Fruit fly (Drosophila melanogaster): Measurements from ENCODE around the gene nub.

Gene nub

DNA sequence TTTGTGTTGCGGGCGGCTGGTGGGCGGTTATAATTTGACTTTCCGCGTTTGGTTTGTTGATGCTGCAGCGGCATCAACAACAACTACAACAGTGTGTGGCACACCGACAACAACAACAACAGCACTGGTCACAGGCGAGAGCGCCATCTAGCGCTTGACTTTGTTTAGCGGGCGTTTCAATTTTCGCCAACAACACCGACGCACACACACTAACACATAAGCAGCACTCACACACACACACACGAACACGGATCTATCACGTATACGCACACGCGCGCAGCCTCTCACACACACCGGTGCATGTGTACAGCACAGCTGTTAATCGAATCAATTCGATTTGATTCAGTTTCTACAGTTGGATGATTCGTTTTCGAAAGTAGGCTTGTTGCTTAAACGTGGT is 47.2 kb upstream of the nub start (continued):
- TF ChIP-seq CG34224 (GFP tag; IDR thresholded peaks at IDR 0.05; ENCODE audit: partially characterized antibody) (peak; percentile 10; the same call in 1 of the 3 replicates), Med (GFP tag) (peak; percentile 69), cg (GFP tag; optimal IDR thresholded peaks at IDR 0.05) (peak; percentile 87), sqz (GFP tag; optimal IDR thresholded peaks at IDR 0.05) (no peak)

DNA sequence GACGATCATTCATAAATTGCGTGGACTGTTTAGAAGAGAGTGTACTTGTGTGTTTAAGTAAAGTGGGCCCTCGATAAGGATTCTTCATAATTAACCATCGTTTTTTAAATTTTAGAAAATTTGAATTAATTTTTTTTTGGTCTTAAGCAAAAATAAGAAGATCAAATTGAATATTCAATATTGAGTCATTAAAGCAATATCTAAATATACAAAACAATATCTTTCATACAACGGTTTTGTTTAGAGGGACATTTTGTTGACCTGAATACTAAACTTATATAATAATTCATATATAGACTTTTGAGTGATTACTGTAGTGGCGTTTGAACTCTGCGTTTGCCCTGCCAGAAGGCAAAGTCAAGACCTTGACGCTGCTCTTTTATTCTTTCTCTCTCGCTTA is 45.4 kb upstream of the nub start:
- no peak for TF ChIP-seq CG4424 (GFP tag; optimal IDR thresholded peaks at IDR 0.05)
- TF ChIP-seq CG30403 (GFP tag; optimal IDR thresholded peaks at IDR 0.05): peak; percentile 55
- no peak for TF ChIP-seq Dref (GFP tag; IDR thresholded peaks at IDR 0.05)
- no peak for TF ChIP-seq CG8290 (GFP tag; optimal IDR thresholded peaks at IDR 0.05)
- no peak for TF ChIP-seq CG8290 (tag; optimal IDR thresholded peaks at IDR 0.05)
- no peak for TF ChIP-seq bab2 (GFP tag; optimal IDR thresholded peaks at IDR 0.05)
- TF ChIP-seq CG6254 (GFP tag; optimal IDR thresholded peaks at IDR 0.05): no peak
- no peak for TF ChIP-seq CG14965 (GFP tag; optimal IDR thresholded peaks at IDR 0.05; ENCODE audit: borderline replicate concordance)
- no peak for TF ChIP-seq CG6654 (GFP tag; optimal IDR thresholded peaks at IDR 0.05)
- no peak for TF ChIP-seq CG16779 (GFP tag; IDR thresholded peaks at IDR 0.05)
- no peak for TF ChIP-seq Asciz (GFP tag; optimal IDR thresholded peaks at IDR 0.05)
- no peak for TF ChIP-seq gro (GFP tag; optimal IDR thresholded peaks at IDR 0.05)
- no peak for TF ChIP-seq vnd (GFP tag; IDR thresholded peaks at IDR 0.05; ENCODE audit: partially characterized antibody)
- no peak for TF ChIP-seq CG30020 (tag; optimal IDR thresholded peaks at IDR 0.05)
- TF ChIP-seq abd-A (tag; optimal IDR thresholded peaks at IDR 0.05): no peak
- peak; percentile 39 for TF ChIP-seq fd3F (GFP tag; optimal IDR thresholded peaks at IDR 0.05)
- TF ChIP-seq eve (GFP tag; optimal IDR thresholded peaks at IDR 0.05): no peak
- no peak for TF ChIP-seq crol (GFP tag; IDR thresholded peaks at IDR 0.05)
- no peak for TF ChIP-seq Hr39 (optimal IDR thresholded peaks at IDR 0.05)
- TF ChIP-seq CG7839 (tag; optimal IDR thresholded peaks at IDR 0.05): peak; percentile 78
- TF ChIP-seq Atf6 (GFP tag; IDR thresholded peaks at IDR 0.05): peak; percentile 80
- TF ChIP-seq CG1602 (GFP tag; optimal IDR thresholded peaks at IDR 0.05): no peak
- TF ChIP-seq CG12942 (GFP tag; optimal IDR thresholded peaks at IDR 0.05): no peak
- TF ChIP-seq CG18619 (GFP tag; optimal IDR thresholded peaks at IDR 0.05): peak; percentile 13
- no peak for TF ChIP-seq ham (GFP tag; IDR thresholded peaks at IDR 0.05)
- no peak for TF ChIP-seq ash1 (GFP tag; optimal IDR thresholded peaks at IDR 0.05)
- no peak for TF ChIP-seq CG14050 (GFP tag; IDR thresholded peaks at IDR 0.05)
- no peak for TF ChIP-seq hbn (GFP tag; IDR thresholded peaks at IDR 0.05; ENCODE audit: partially characterized antibody)
- no peak for TF ChIP-seq ems (GFP tag; optimal IDR thresholded peaks at IDR 0.05)
- no peak for TF ChIP-seq CG18764 (GFP tag; optimal IDR thresholded peaks at IDR 0.05)
- TF ChIP-seq grau (tag; optimal IDR thresholded peaks at IDR 0.05): peak; percentile 94
- no peak for TF ChIP-seq gsb (GFP tag; IDR thresholded peaks at IDR 0.05)
- TF ChIP-seq wdn (GFP tag; IDR thresholded peaks at IDR 0.05): peak; percentile 74
- TF ChIP-seq Fer1 (GFP tag; optimal IDR thresholded peaks at IDR 0.05): peak; percentile 58
- TF ChIP-seq fd64A (GFP tag; optimal IDR thresholded peaks at IDR 0.05): no peak
- no peak for TF ChIP-seq corto (GFP tag; optimal IDR thresholded peaks at IDR 0.05)
- no peak for TF ChIP-seq zfh1 (GFP tag; IDR thresholded peaks at IDR 0.05)
- TF ChIP-seq Neu2 (GFP tag; optimal IDR thresholded peaks at IDR 0.05; ENCODE audit: borderline replicate concordance): no peak
- TF ChIP-seq fru (optimal IDR thresholded peaks at IDR 0.05): no peak
- TF ChIP-seq Lhr (GFP tag; optimal IDR thresholded peaks at IDR 0.05): no peak
- TF ChIP-seq ato (GFP tag; IDR thresholded peaks at IDR 0.05; ENCODE audit: partially characterized antibody): no peak
- TF ChIP-seq CG4730 (GFP tag; IDR thresholded peaks at IDR 0.05): no peak
- TF ChIP-seq Spps (tag; optimal IDR thresholded peaks at IDR 0.05): no peak
- no peak for TF ChIP-seq CG4820 (GFP tag; optimal IDR thresholded peaks at IDR 0.05)
- no peak for TF ChIP-seq CG43689 (GFP tag; IDR thresholded peaks at IDR 0.05)
- peak; percentile 73 for TF ChIP-seq gem (tag; optimal IDR thresholded peaks at IDR 0.05)
- TF ChIP-seq H15 (GFP tag; IDR thresholded peaks at IDR 0.05): no peak
